Worm (Caenorhabditis elegans): ENCODE measurements around the gene C46E10.3.

DNA sequence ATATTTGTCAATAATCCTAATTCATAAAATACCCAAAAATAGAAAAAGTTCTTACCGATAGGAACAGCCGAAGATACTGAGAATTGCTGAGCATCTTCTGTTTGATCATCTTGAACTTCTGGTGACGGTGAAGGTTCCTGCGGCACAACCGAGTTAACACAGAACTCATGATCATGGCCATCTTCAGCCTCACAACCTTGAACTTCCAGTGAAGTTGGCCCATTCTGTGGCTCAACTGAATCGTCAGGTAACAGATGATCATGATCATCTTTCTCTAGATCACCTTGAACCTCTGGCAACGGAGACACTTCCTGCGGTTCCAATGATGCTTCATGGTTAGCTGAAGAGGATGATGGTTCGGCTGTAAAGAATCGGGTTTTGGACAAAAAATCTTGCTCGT lies 50.5 kb downstream of the C46E10.3 start:
- TF ChIP-seq ceh-22 (tag; optimal IDR thresholded peaks at IDR 0.05) (no peak), ceh-48 (tag; optimal IDR thresholded peaks at IDR 0.05) (no peak), K02D7.2 (tag; optimal IDR thresholded peaks at IDR 0.05) (no peak), fkh-10 (GFP tag; optimal IDR thresholded peaks at IDR 0.05) (no peak), unc-86 (tag; optimal IDR thresholded peaks at IDR 0.05) (no peak), nhr-11 (tag; optimal IDR thresholded peaks at IDR 0.05) (no peak), lin-11 (tag; optimal IDR thresholded peaks at IDR 0.05) (no peak), Y22D7AL.16 (tag; optimal IDR thresholded peaks at IDR 0.05) (no peak)

Data from whole organism, late embryonic.